Worm (Caenorhabditis elegans) whole organism, young adult: Measurements from ENCODE around the gene del-10.

Source experiments
- B0019.2 ChIP-seq: fragments of 200-800 bp; sonication (Bioruptor generic); conservative IDR thresholded peaks from 2 replicates; pipeline ENCODE4 v1.3.6; 2022; ENCODE audit warnings: missing genetic modification reagents, missing genetic modification characterization, missing compliant biosample characterization
- B0035.1 ChIP-seq: sonication (generic microtip); optimal IDR thresholded peaks from 2 replicates; lab custom pipeline; 2016; ENCODE audit warnings: missing genetic modification characterization, mild to moderate bottlenecking, missing compliant biosample characterization, missing genotype, missing genetic modification reagents
- C06A6.2 ChIP-seq: fragments of 200-800 bp; sonication (Bioruptor generic); conservative IDR thresholded peaks from 2 replicates; pipeline ENCODE4 v1.3.6; 2022; ENCODE audit warnings: missing genetic modification characterization, missing compliant biosample characterization
- C17E4.6 ChIP-seq: fragments of 200-800 bp; sonication (Bioruptor generic); IDR thresholded peaks from 2 replicates; pipeline ENCODE4 v1.3.6; 2022; ENCODE audit warnings: missing genetic modification reagents, missing genetic modification characterization, missing compliant biosample characterization
- F37B4.10 ChIP-seq: fragments of 200-800 bp; sonication (Bioruptor generic); IDR thresholded peaks from 2 replicates; pipeline ENCODE4 v1.3.6; 2022; ENCODE audit warnings: missing genetic modification characterization, missing compliant biosample characterization
- F49E8.2 ChIP-seq: sonication (generic microtip); optimal IDR thresholded peaks from 3 replicates; lab custom pipeline; 2017; ENCODE audit warnings: missing genetic modification characterization, mild to moderate bottlenecking, missing compliant biosample characterization, antibody characterized with exemption, moderate library complexity; ENCODE audit not compliant: insufficient read depth
- T26A5.8 ChIP-seq: sonication (generic microtip); optimal IDR thresholded peaks from 2 replicates; lab custom pipeline; 2016; ENCODE audit warnings: missing genetic modification characterization, missing compliant biosample characterization
- Y53G8AR.9 ChIP-seq: fragments of 200-800 bp; sonication (Bioruptor generic); conservative IDR thresholded peaks from 2 replicates; pipeline ENCODE4 v1.3.6; 2022; ENCODE audit warnings: missing genetic modification reagents, missing genetic modification characterization, missing compliant biosample characterization
- aptf-3 ChIP-seq: fragments of 200-800 bp; sonication (Bioruptor generic); IDR thresholded peaks from 2 replicates; pipeline ENCODE4 v1.3.6; 2022; ENCODE audit warnings: missing genetic modification characterization, missing compliant biosample characterization
- ceh-40 ChIP-seq: fragments of 200-800 bp; sonication (Bioruptor generic); IDR thresholded peaks from 2 replicates; pipeline ENCODE4 v1.3.6; 2022; ENCODE audit warnings: missing genetic modification characterization, missing compliant biosample characterization
- ceh-79 ChIP-seq: sonication (generic microtip); optimal IDR thresholded peaks from 2 replicates; lab custom pipeline; 2017; ENCODE audit warnings: mild to moderate bottlenecking, missing genetic modification characterization, missing compliant biosample characterization
- ceh-91 ChIP-seq: fragments of 200-800 bp; sonication (Bioruptor generic); IDR thresholded peaks from 2 replicates; pipeline ENCODE4 v1.3.6; 2022; ENCODE audit warnings: missing genetic modification reagents, missing genetic modification characterization, missing compliant biosample characterization
- dox-1 ChIP-seq: fragments of 200-800 bp; sonication (Bioruptor generic); IDR thresholded peaks from 2 replicates; pipeline ENCODE4 v1.3.6; 2022; ENCODE audit warnings: missing genetic modification reagents, missing genetic modification characterization, missing compliant biosample characterization
- efl-1 ChIP-seq: fragments of 150-350 bp; optimal IDR thresholded peaks from 2 replicates; lab custom pipeline; 2014; ENCODE audit warnings: missing biosample characterization, missing genetic modification reagents, missing genetic modification characterization
- egrh-3 ChIP-seq: fragments of 200-800 bp; sonication (Bioruptor generic); IDR thresholded peaks from 2 replicates; pipeline ENCODE4 v1.3.6; 2022; ENCODE audit warnings: missing genetic modification reagents, missing genetic modification characterization, missing compliant biosample characterization
- ekl-4 ChIP-seq: fragments of 200-800 bp; sonication (Bioruptor generic); IDR thresholded peaks from 2 replicates; pipeline ENCODE4 v1.3.6; 2022; ENCODE audit warnings: missing genetic modification reagents, missing genetic modification characterization, missing compliant biosample characterization
- hlh-26 ChIP-seq: fragments of 200-800 bp; sonication (Bioruptor generic); conservative IDR thresholded peaks from 2 replicates; pipeline ENCODE4 v1.3.6; 2022; ENCODE audit warnings: missing genetic modification reagents, missing genetic modification characterization, missing compliant biosample characterization
- lsl-1 ChIP-seq: fragments of 200-800 bp; sonication (Bioruptor generic); optimal IDR thresholded peaks from 2 replicates; lab custom pipeline; 2018; ENCODE audit warnings: mild to moderate bottlenecking, missing genetic modification characterization, moderate library complexity, missing compliant biosample characterization
- madf-10 ChIP-seq: sonication (generic microtip); optimal IDR thresholded peaks from 2 replicates; lab custom pipeline; 2016; ENCODE audit warnings: mild to moderate bottlenecking, missing genetic modification characterization, missing compliant biosample characterization
- madf-8 ChIP-seq: fragments of 200-800 bp; sonication (Bioruptor generic); conservative IDR thresholded peaks from 2 replicates; pipeline ENCODE4 v1.3.6; 2022; ENCODE audit warnings: missing genetic modification reagents, missing genetic modification characterization, missing compliant biosample characterization
- mes-4 ChIP-seq: sonication (generic microtip); optimal IDR thresholded peaks from 2 replicates; lab custom pipeline; 2016; ENCODE audit warnings: missing genotype, missing genetic modification characterization, missing compliant biosample characterization
- nhr-80 ChIP-seq: sonication (generic microtip); optimal IDR thresholded peaks from 2 replicates; lab custom pipeline; 2016; ENCODE audit warnings: missing genetic modification characterization, missing compliant biosample characterization
- nhr-90 ChIP-seq: sonication (generic microtip); optimal IDR thresholded peaks from 2 replicates; lab custom pipeline; 2016; ENCODE audit warnings: missing genotype, mild to moderate bottlenecking, missing genetic modification characterization, missing compliant biosample characterization
- rpc-1 ChIP-seq, 2 experiments: fragments of 150-350 bp in 1 of 2; sonication (generic microtip) in 1 of 2; optimal IDR thresholded peaks; 2 replicates each; lab custom pipeline; 2014 to 2018; ENCODE audit warnings: missing biosample characterization in 1 of 2, missing genetic modification characterization in 1 of 2, missing genetic modification reagents in 1 of 2, missing genotype in 1 of 2
- sptf-2 ChIP-seq: fragments of 200-800 bp; sonication (Bioruptor generic); optimal IDR thresholded peaks from 2 replicates; lab custom pipeline; 2018; ENCODE audit warnings: mild to moderate bottlenecking, missing genetic modification characterization, missing compliant biosample characterization
- tlf-1 ChIP-seq: fragments of 200-800 bp; sonication (Bioruptor generic); optimal IDR thresholded peaks from 2 replicates; lab custom pipeline; 2018; ENCODE audit warnings: mild to moderate bottlenecking, missing genetic modification characterization, missing compliant biosample characterization
- unc-130 ChIP-seq: sonication (generic microtip); optimal IDR thresholded peaks from 2 replicates; lab custom pipeline; 2016; ENCODE audit warnings: missing genetic modification reagents, missing genetic modification characterization, missing compliant biosample characterization
- xnd-1 ChIP-seq: sonication (generic microtip); optimal IDR thresholded peaks from 2 replicates; lab custom pipeline; 2016; ENCODE audit warnings: missing genotype, missing genetic modification reagents, missing genetic modification characterization, missing compliant biosample characterization
- zfh-2 ChIP-seq: fragments of 200-800 bp; sonication (Bioruptor generic); conservative IDR thresholded peaks from 2 replicates; pipeline ENCODE4 v1.3.6; 2022; ENCODE audit warnings: missing genetic modification reagents, missing genetic modification characterization, missing compliant biosample characterization
- zim-3 ChIP-seq: sonication (generic microtip); optimal IDR thresholded peaks from 2 replicates; lab custom pipeline; 2017; ENCODE audit warnings: mild to moderate bottlenecking, missing genetic modification characterization, moderate library complexity, missing compliant biosample characterization
- ztf-6 ChIP-seq: fragments of 200-800 bp; sonication (Bioruptor generic); IDR thresholded peaks from 2 replicates; pipeline ENCODE4 v1.3.6; 2022; ENCODE audit warnings: missing genetic modification reagents, missing genetic modification characterization, missing compliant biosample characterization

del-10 gene

ce11 chrII:6482762-6483161, 837 bp upstream of the del-10 start:
- TF ChIP-seq ceh-79 (tag; lab: Kevin White, UChicago): no peak
- TF ChIP-seq unc-130 (GFP tag; lab: Kevin White, UChicago): no peak
- TF ChIP-seq T26A5.8: no peak
- no peak for TF ChIP-seq nhr-90 (tag; lab: Kevin White, UChicago)
- TF ChIP-seq F49E8.2 (tag; lab: Kevin White, UChicago): no peak
- TF ChIP-seq madf-8 (GFP tag; lab: Robert Waterston, UW): no peak
- TF ChIP-seq C06A6.2 (GFP tag; lab: Robert Waterston, UW): no peak

ce11 chrII:6476655-6477054, 5.3 kb downstream of the del-10 start, which contains the start of gene T28D9.4:
T28D9.4 (plus strand) TSS chrII:6476955.
- TF ChIP-seq lsl-1 (GFP tag; lab: Kevin White, UChicago) (peak; percentile 68), rpc-1 (optimal IDR thresholded peaks at IDR 0.05; lab: Kevin White, UChicago) (no peak), rpc-1 (tag; optimal IDR thresholded peaks at IDR 0.05; lab: Kevin White, UChicago) (no peak)

- TF ChIP-seq zfh-2 (GFP tag; lab: Robert Waterston, UW) (no peak), tlf-1 (no peak), zim-3 (no peak), mes-4 (tag; lab: Kevin White, UChicago) (no peak), Y53G8AR.9 (GFP tag; lab: Robert Waterston, UW) (no peak), madf-10 (tag; lab: Kevin White, UChicago) (no peak), aptf-3 (no peak), F49E8.2 (tag; lab: Kevin White, UChicago) (no peak), ceh-40 (no peak), B0035.1 (tag; lab: Kevin White, UChicago) (no peak), xnd-1 (no peak), hlh-26 (no peak), F37B4.10 (GFP tag; lab: Robert Waterston, UW) (no peak), efl-1 (no peak), dox-1 (GFP tag; lab: Robert Waterston, UW) (no peak), ceh-91 (GFP tag; lab: Robert Waterston, UW) (no peak), sptf-2 (GFP tag; lab: Kevin White, UChicago) (no peak)
Observed at ce11 chrII:6475180-6475737, 6.7 kb downstream of the del-10 start, which contains the start of gene T28D9.16. T28D9.16 (plus strand) TSS chrII:6475687.

ce11 chrII:6470985-6471384, 10.9 kb downstream of the del-10 start, which contains the start of gene dgk-5:
dgk-5 (minus strand) TSS chrII:6471085.
- TF ChIP-seq B0019.2 (GFP tag; lab: Robert Waterston, UW): no peak

ce11 chrII:6469340-6469739, 12.6 kb downstream of the del-10 start:
- TF ChIP-seq nhr-80 (tag; lab: Kevin White, UChicago) (peak; percentile 71), egrh-3 (GFP tag; lab: Robert Waterston, UW) (no peak)

- TF ChIP-seq ekl-4 (GFP tag; lab: Robert Waterston, UW) (no peak), madf-10 (tag; lab: Kevin White, UChicago) (no peak), ztf-6 (GFP tag; lab: Robert Waterston, UW) (no peak), C17E4.6 (GFP tag; lab: Robert Waterston, UW) (no peak), egrh-3 (GFP tag; lab: Robert Waterston, UW) (no peak)
Observed at ce11 chrII:6454671-6455070, 27.3 kb downstream of the del-10 start, which contains the start of gene aptf-1. aptf-1 (plus strand) TSS chrII:6454971.
